Worm (Caenorhabditis elegans) whole organism, midembryonic: ENCODE results near the gene aos-1.

Experiments
- T22C8.4 ChIP-seq: fragments of 200-800 bp; sonication (Bioruptor generic); IDR thresholded peaks from 2 replicates; pipeline ENCODE4 v1.3.6; 2022; ENCODE audit warnings: missing genetic modification characterization, missing compliant biosample characterization
- cog-1 ChIP-seq: sonication (generic microtip); optimal IDR thresholded peaks from 2 replicates; lab custom pipeline; 2016; ENCODE audit warnings: missing genetic modification characterization, missing compliant biosample characterization
- flt-1 ChIP-seq: fragments of 200-800 bp; sonication (Bioruptor generic); IDR thresholded peaks from 2 replicates; pipeline ENCODE4 v1.3.6; 2022; ENCODE audit warnings: missing genetic modification characterization, missing compliant biosample characterization
- klf-2 ChIP-seq: fragments of 200-800 bp; sonication (Bioruptor generic); conservative IDR thresholded peaks from 2 replicates; pipeline ENCODE4 v1.3.6; 2022; ENCODE audit warnings: missing genetic modification reagents, missing genetic modification characterization, missing compliant biosample characterization
- med-1 ChIP-seq: sonication (generic microtip); optimal IDR thresholded peaks from 2 replicates; lab custom pipeline; 2017; ENCODE audit warnings: missing genetic modification characterization, mild to moderate bottlenecking, missing compliant biosample characterization, antibody characterized with exemption, missing genetic modification reagents; ENCODE audit not compliant: insufficient read depth
- ref-1 ChIP-seq: fragments of 200-800 bp; sonication (Bioruptor generic); conservative IDR thresholded peaks from 2 replicates; pipeline ENCODE4 v1.3.6; 2022; ENCODE audit warnings: missing genetic modification reagents, missing genetic modification characterization, missing compliant biosample characterization
- tab-1 ChIP-seq: fragments of 200-800 bp; sonication (Bioruptor generic); IDR thresholded peaks from 2 replicates; pipeline ENCODE4 v1.3.6; 2022; ENCODE audit warnings: missing genetic modification characterization, missing compliant biosample characterization
- ztf-23 ChIP-seq: fragments of 200-800 bp; sonication (Bioruptor generic); IDR thresholded peaks from 2 replicates; pipeline ENCODE4 v1.3.6; 2022; ENCODE audit warnings: missing genetic modification reagents, missing genetic modification characterization, missing compliant biosample characterization
- ztf-29 ChIP-seq: fragments of 200-800 bp; sonication (Bioruptor generic); IDR thresholded peaks from 2 replicates; pipeline ENCODE4 v1.3.6; 2022; ENCODE audit warnings: missing genetic modification reagents, missing genetic modification characterization, missing compliant biosample characterization

aos-1 gene

ce11 chrV:10158528-10158927 lies 28.4 kb upstream of the aos-1 start, which contains the start of gene srsx-30:
Gene srsx-30 (plus strand): TSS chrV:10158828.
- TF ChIP-seq ztf-23 (GFP tag; lab: Robert Waterston, UW) (no peak), med-1 (GFP tag; lab: Kevin White, UChicago) (no peak), flt-1 (GFP tag; lab: Robert Waterston, UW) (no peak), cog-1 (tag; lab: Kevin White, UChicago) (no peak), klf-2 (GFP tag; lab: Robert Waterston, UW) (no peak), ref-1 (no peak), tab-1 (GFP tag; lab: Robert Waterston, UW) (no peak), T22C8.4 (GFP tag; lab: Robert Waterston, UW) (no peak), ztf-29 (GFP tag; lab: Robert Waterston, UW) (no peak)

- TF ChIP-seq med-1 (GFP tag; lab: Kevin White, UChicago) (no peak), T22C8.4 (GFP tag; lab: Robert Waterston, UW) (no peak), flt-1 (GFP tag; lab: Robert Waterston, UW) (no peak), cog-1 (tag; lab: Kevin White, UChicago) (no peak), ztf-29 (GFP tag; lab: Robert Waterston, UW) (no peak), ref-1 (no peak), tab-1 (GFP tag; lab: Robert Waterston, UW) (no peak), ztf-23 (GFP tag; lab: Robert Waterston, UW) (no peak), klf-2 (GFP tag; lab: Robert Waterston, UW) (no peak)
These were observed 24.6 kb upstream of the aos-1 start, which contains the start of gene srsx-29 for ce11 chrV:10154698-10155097. Gene srsx-29 (plus strand): TSS chrV:10154998.

ce11 chrV:10153076-10153475 lies 23.0 kb upstream of the aos-1 start:
- no peak for TF ChIP-seq tab-1 (GFP tag; lab: Robert Waterston, UW)
- no peak for TF ChIP-seq ztf-23 (GFP tag; lab: Robert Waterston, UW)
- no peak for TF ChIP-seq ztf-29 (GFP tag; lab: Robert Waterston, UW)
- TF ChIP-seq T22C8.4 (GFP tag; lab: Robert Waterston, UW) = no peak
- no peak for TF ChIP-seq cog-1 (tag; lab: Kevin White, UChicago)
- TF ChIP-seq flt-1 (GFP tag; lab: Robert Waterston, UW) = no peak
- no peak for TF ChIP-seq ref-1
- no peak for TF ChIP-seq med-1 (GFP tag; lab: Kevin White, UChicago)
- no peak for TF ChIP-seq klf-2 (GFP tag; lab: Robert Waterston, UW)

ce11 chrV:10152278-10152677 lies 22.2 kb upstream of the aos-1 start, which contains the start of gene srsx-28:
Gene srsx-28 (plus strand): TSS chrV:10152578.
- TF ChIP-seq cog-1 (tag; lab: Kevin White, UChicago) = no peak
- TF ChIP-seq ztf-23 (GFP tag; lab: Robert Waterston, UW) = no peak
- TF ChIP-seq flt-1 (GFP tag; lab: Robert Waterston, UW) = no peak
- TF ChIP-seq med-1 (GFP tag; lab: Kevin White, UChicago) = no peak
- TF ChIP-seq ztf-29 (GFP tag; lab: Robert Waterston, UW) = no peak
- TF ChIP-seq ref-1 = no peak

- TF ChIP-seq ref-1 (no peak), T22C8.4 (GFP tag; lab: Robert Waterston, UW) (no peak), med-1 (GFP tag; lab: Kevin White, UChicago) (no peak), flt-1 (GFP tag; lab: Robert Waterston, UW) (no peak), tab-1 (GFP tag; lab: Robert Waterston, UW) (no peak), cog-1 (tag; lab: Kevin White, UChicago) (no peak), ztf-29 (GFP tag; lab: Robert Waterston, UW) (no peak)
These were observed 19.6 kb upstream of the aos-1 start, which contains the start of gene srsx-27 for ce11 chrV:10149728-10150127. Gene srsx-27 (plus strand): TSS chrV:10150028.

ce11 chrV:10148352-10148751 lies 18.3 kb upstream of the aos-1 start, which contains the start of gene srsx-26:
Gene srsx-26 (plus strand): TSS chrV:10148652.
- TF ChIP-seq ref-1 (no peak), ztf-29 (GFP tag; lab: Robert Waterston, UW) (no peak), klf-2 (GFP tag; lab: Robert Waterston, UW) (no peak), cog-1 (tag; lab: Kevin White, UChicago) (no peak), T22C8.4 (GFP tag; lab: Robert Waterston, UW) (no peak), med-1 (GFP tag; lab: Kevin White, UChicago) (no peak), flt-1 (GFP tag; lab: Robert Waterston, UW) (no peak), tab-1 (GFP tag; lab: Robert Waterston, UW) (no peak), ztf-23 (GFP tag; lab: Robert Waterston, UW) (no peak)

ce11 chrV:10146787-10147186 lies 16.7 kb upstream of the aos-1 start:
- TF ChIP-seq ref-1 = no peak
- TF ChIP-seq ztf-29 (GFP tag; lab: Robert Waterston, UW) = no peak
- TF ChIP-seq cog-1 (tag; lab: Kevin White, UChicago) = no peak
- no peak for TF ChIP-seq tab-1 (GFP tag; lab: Robert Waterston, UW)

- TF ChIP-seq ref-1 = no peak
- no peak for TF ChIP-seq T22C8.4 (GFP tag; lab: Robert Waterston, UW)
- no peak for TF ChIP-seq cog-1 (tag; lab: Kevin White, UChicago)
- TF ChIP-seq tab-1 (GFP tag; lab: Robert Waterston, UW) = no peak
- no peak for TF ChIP-seq med-1 (GFP tag; lab: Kevin White, UChicago)
- TF ChIP-seq ztf-23 (GFP tag; lab: Robert Waterston, UW) = no peak
These were observed 15.6 kb upstream of the aos-1 start, which contains the start of gene C51E3.9 for ce11 chrV:10145653-10146052. Gene C51E3.9 (plus strand): TSS chrV:10145953.

- no peak for TF ChIP-seq med-1 (GFP tag; lab: Kevin White, UChicago)
- TF ChIP-seq ztf-23 (GFP tag; lab: Robert Waterston, UW) = no peak
- TF ChIP-seq klf-2 (GFP tag; lab: Robert Waterston, UW) = no peak
- no peak for TF ChIP-seq T22C8.4 (GFP tag; lab: Robert Waterston, UW)
- no peak for TF ChIP-seq flt-1 (GFP tag; lab: Robert Waterston, UW)
- TF ChIP-seq ztf-29 (GFP tag; lab: Robert Waterston, UW) = no peak
- TF ChIP-seq cog-1 (tag; lab: Kevin White, UChicago) = no peak
- no peak for TF ChIP-seq ref-1
These were observed 4.1 kb upstream of the aos-1 start, which contains the start of the genes C08B6.18, wdr-20 and C08B6.8 for ce11 chrV:10134077-10134693. Gene C08B6.18 (minus strand): TSS chrV:10134127. Gene wdr-20 (minus strand): TSS chrV:10134158. Gene C08B6.8 (plus strand): TSS chrV:10134643.
